Fruit fly (Drosophila melanogaster) whole organism, larva: ENCODE data around the gene CG46281.
A peak's percentile ranks its signal among the peaks of the same experiment; 100 is the strongest.

ENCODE experiments used
- noc ChIP-seq: fragments of 200-800 bp; sonication (Bioruptor generic); optimal IDR thresholded peaks from 3 replicates; lab custom pipeline; 2019; ENCODE audit warnings: missing biosample characterization, mild to moderate bottlenecking, missing genetic modification characterization, moderate library complexity

The CG46281 gene

DNA sequence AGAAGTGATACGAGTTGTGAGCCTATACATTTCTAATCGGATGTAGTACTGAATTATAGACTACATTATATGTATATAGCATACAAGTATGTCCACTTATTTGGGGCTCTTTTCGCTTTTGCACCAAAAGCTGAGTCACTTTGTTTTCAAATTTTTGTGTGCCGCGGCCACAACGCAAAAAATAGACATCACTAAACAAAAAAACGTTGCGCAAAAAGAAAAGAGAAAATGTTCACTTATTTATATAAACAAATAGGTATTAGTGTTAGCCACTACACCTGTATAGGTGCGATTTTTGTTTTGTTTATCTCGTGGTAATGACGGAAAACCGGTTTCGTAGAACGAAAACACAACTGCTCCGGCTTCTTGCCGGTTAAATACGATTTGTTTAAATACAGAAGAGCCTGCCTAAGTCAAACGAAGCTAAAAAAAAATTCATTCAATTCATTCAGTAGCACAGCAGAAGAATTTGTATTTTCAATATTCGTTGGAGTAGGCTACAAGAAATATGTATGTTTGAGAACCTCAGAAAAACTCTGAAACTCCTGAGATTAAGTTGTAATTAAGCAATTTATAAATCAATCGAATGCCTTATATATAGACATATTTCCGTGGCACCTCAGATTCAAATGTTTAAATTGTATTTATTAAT lies 47.0 kb downstream of the CG46281 start:
- TF ChIP-seq noc (tag; lab: Kevin White, UChicago) = peak; percentile 53

DNA sequence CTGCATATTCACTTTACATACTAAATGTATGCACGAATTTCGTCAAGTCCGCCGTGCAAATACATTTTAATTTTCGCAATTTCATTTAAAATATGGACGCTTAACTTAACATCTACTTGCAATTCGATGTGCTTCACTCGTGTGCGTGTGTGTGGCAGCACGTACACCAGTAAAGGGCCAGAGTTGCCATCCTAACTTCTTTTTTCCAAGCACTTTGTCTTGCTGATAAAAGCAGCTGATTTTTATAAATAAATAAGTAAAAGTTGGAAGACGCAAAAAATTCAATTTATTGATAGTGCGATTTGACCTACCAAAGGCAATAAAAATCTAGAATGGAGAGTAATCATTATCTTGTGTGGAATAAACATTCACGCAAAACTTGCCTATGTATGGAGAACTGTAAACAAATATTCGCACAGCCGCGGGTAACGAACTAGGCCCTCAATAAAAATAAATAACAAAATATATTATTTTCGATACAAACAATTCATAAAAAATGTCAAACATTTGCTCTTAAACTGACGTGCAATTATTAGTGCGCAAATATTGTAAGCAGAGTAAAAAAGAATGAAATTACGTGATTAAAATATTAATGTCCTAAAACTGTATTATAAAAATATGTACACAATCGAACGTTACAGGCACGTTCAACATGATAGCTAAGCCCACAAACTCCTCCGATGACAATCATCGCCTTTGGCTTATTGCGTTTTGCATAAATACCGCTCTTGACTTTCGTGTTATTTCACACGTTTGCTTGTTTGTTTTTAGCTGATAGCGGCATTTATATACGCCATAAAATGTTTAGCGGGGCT lies 47.7 kb downstream of the CG46281 start:
- TF ChIP-seq noc (tag; lab: Kevin White, UChicago) = peak; percentile 94

DNA sequence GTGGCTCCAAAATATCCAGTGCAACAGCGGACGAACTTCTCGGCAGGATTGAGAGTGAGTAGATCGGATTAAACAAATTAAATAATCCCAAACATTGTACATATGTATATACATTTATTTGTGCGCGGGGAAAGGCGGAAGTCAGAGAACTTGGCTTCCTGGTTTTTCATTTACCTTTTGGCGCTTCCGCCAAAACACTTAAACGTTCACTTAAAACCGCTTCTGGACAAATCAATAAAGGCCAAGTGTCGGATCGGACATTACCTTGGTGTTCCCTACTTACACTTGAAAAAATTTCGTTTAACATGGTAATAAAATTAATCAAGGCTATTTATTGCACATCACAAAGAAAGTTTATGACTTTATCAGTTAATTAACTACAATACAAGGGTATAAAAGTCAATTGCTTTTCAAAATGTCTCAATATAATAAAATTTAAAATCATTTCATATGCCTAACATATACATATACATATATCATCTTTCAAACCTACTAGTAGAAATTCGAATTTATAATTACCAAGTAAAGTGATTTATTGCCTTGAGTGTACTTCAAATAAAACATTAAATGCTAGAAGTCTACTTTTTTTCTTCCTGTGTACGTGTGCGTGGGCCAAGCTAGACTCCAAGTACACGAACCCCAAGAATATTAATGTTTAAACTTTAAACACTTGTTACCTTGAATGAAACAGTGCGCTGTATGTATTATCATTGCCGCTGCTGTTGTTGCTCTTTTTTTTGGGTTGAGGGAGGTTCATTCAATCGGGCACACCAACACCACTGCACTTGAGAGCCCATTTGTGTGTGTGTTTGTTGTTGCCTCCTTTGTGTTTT lies 48.6 kb downstream of the CG46281 start:
- TF ChIP-seq noc (tag; lab: Kevin White, UChicago) = peak; percentile 0

DNA sequence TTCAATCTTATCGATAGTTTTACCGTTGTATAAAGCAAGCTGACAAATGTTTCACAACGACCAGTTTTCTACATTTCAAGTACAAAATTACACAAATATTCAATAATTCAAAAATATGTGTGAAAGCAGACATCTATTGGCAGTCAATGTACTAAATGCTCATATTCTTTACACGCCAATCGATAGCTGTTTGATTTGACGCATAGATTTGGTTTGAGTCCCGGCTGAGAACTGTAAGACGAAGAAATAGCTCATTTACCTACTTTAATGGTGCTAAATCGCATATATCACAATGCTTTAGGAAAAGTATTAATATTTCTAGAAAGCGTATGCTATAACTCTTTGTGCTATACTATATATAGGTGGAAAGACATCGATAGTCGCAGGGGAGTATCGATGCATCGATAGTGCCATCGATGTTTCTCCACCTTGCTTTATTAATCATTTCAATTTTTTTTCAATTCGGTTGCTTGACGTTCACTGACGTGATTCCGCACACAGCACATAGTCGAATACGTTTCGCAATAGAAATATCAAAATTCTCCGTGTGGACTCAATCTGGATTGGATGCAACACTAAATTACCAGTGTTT lies 49.4 kb downstream of the CG46281 start, which contains the start of gene Paip2:
TSS of gene Paip2 (plus strand) at position 165 of the 592 bp plus-strand sequence.
- no peak for TF ChIP-seq noc (tag; lab: Kevin White, UChicago)
